Fruit fly (Drosophila melanogaster) whole organism, embryonic: ENCODE results near the gene CG2145.
A peak's percentile ranks its signal among the peaks of the same experiment; 100 is the strongest.

ENCODE experiments used
- Atf6 ChIP-seq: fragments of 200-800 bp; sonication (Bioruptor generic); IDR thresholded peaks from 2 replicates; pipeline ENCODE4 v1.3.6; 2022; ENCODE audit warnings: missing biosample characterization, missing genetic modification characterization
- Awh ChIP-seq: fragments of 200-800 bp; sonication (Bioruptor generic); IDR thresholded peaks from 2 replicates; pipeline ENCODE4, ENCODE4 v1.3.6; 2022; ENCODE audit warnings: missing biosample characterization, missing genetic modification characterization
- Blimp-1 ChIP-seq: fragments of 200-800 bp; sonication (Bioruptor generic); optimal IDR thresholded peaks from 3 replicates; lab custom pipeline; 2018; ENCODE audit warnings: missing biosample characterization, missing genetic modification characterization, mild to moderate bottlenecking, moderate library complexity, missing genetic modification reagents
- CG10209 ChIP-seq: fragments of 200-800 bp; sonication (Bioruptor generic); optimal IDR thresholded peaks from 3 replicates; lab custom pipeline; 2017; ENCODE audit warnings: missing biosample characterization, mild to moderate bottlenecking, missing genetic modification characterization, missing genetic modification reagents
- CG10321 ChIP-seq: fragments of 200-800 bp; sonication (Bioruptor generic); IDR thresholded peaks from 2 replicates; pipeline ENCODE4 v1.3.6; 2022; ENCODE audit warnings: missing biosample characterization, missing genetic modification characterization
- CG10462 ChIP-seq: fragments of 200-800 bp; sonication (Bioruptor generic); optimal IDR thresholded peaks from 2 replicates; lab custom pipeline; 2016; ENCODE audit warnings: missing biosample characterization, missing genetic modification characterization
- CG10979 ChIP-seq: fragments of 200-800 bp; sonication (Bioruptor generic); optimal IDR thresholded peaks from 2 replicates; lab custom pipeline; 2018; ENCODE audit warnings: missing biosample characterization, mild to moderate bottlenecking, missing genetic modification characterization, moderate library complexity
- CG12236 ChIP-seq: fragments of 200-800 bp; sonication (Bioruptor generic); optimal IDR thresholded peaks from 2 replicates; lab custom pipeline; 2016; ENCODE audit warnings: missing biosample characterization, missing genetic modification characterization
- CG12659 ChIP-seq: fragments of 200-800 bp; sonication (Bioruptor generic); optimal IDR thresholded peaks from 3 replicates; lab custom pipeline; 2017; ENCODE audit warnings: mild to moderate bottlenecking, missing biosample characterization, missing genetic modification reagents, missing genetic modification characterization
- CG12942 ChIP-seq: fragments of 200-800 bp; sonication (Bioruptor generic); optimal IDR thresholded peaks from 3 replicates; lab custom pipeline; 2016; ENCODE audit warnings: missing biosample characterization, missing genetic modification characterization
- CG15601 ChIP-seq: fragments of 200-800 bp; sonication (Bioruptor generic); optimal IDR thresholded peaks from 3 replicates; lab custom pipeline; 2019; ENCODE audit warnings: missing biosample characterization, mild to moderate bottlenecking, missing genetic modification characterization, moderate library complexity
- CG16813 ChIP-seq: fragments of 200-800 bp; sonication (Bioruptor generic); IDR thresholded peaks from 3 replicates; pipeline ENCODE4 v1.3.6; 2022; ENCODE audit warnings: missing biosample characterization, missing genetic modification characterization; ENCODE audit not compliant: partially characterized antibody
- CG16815 ChIP-seq: fragments of 200-800 bp; sonication (Bioruptor generic); optimal IDR thresholded peaks from 3 replicates; lab custom pipeline; 2017; ENCODE audit warnings: missing biosample characterization, mild to moderate bottlenecking, missing genetic modification characterization
- CG17359 ChIP-seq: fragments of 200-800 bp; sonication (Bioruptor generic); optimal IDR thresholded peaks from 3 replicates; lab custom pipeline; 2018; ENCODE audit warnings: missing biosample characterization, mild to moderate bottlenecking, missing genetic modification characterization, moderate library complexity
- CG17802 ChIP-seq: fragments of 200-800 bp; sonication (Bioruptor generic); optimal IDR thresholded peaks from 2 replicates; lab custom pipeline; 2018; ENCODE audit warnings: missing biosample characterization, mild to moderate bottlenecking, missing genetic modification characterization, moderate library complexity
- CG18476 ChIP-seq: fragments of 200-800 bp; sonication (Bioruptor generic); optimal IDR thresholded peaks from 2 replicates; lab custom pipeline; 2016; ENCODE audit warnings: missing biosample characterization, mild to moderate bottlenecking, missing genetic modification characterization
- CG2129 ChIP-seq: fragments of 200-800 bp; sonication (Bioruptor generic); IDR thresholded peaks from 2 replicates; pipeline ENCODE4 v1.3.6; 2022; ENCODE audit warnings: missing biosample characterization, missing genetic modification characterization; ENCODE audit not compliant: partially characterized antibody
- CG2678 ChIP-seq: fragments of 200-800 bp; sonication (Bioruptor generic); optimal IDR thresholded peaks from 3 replicates; lab custom pipeline; 2019; ENCODE audit warnings: missing biosample characterization, mild to moderate bottlenecking, missing genetic modification characterization, moderate library complexity
- CG32532 ChIP-seq: fragments of 200-800 bp; sonication (Bioruptor generic); IDR thresholded peaks from 2 replicates; pipeline ENCODE4 v1.3.6; 2022; ENCODE audit warnings: missing biosample characterization, missing genetic modification characterization
- CG34224 ChIP-seq: fragments of 200-800 bp; sonication (Bioruptor generic); IDR thresholded peaks from 3 replicates; pipeline ENCODE4 v1.3.6; 2022; ENCODE audit warnings: missing biosample characterization, missing genetic modification characterization; ENCODE audit not compliant: partially characterized antibody
- CG4404 ChIP-seq: fragments of 200-800 bp; sonication (Bioruptor generic); IDR thresholded peaks from 2 replicates; pipeline ENCODE4 v1.3.6; 2022; ENCODE audit warnings: missing biosample characterization, missing genetic modification characterization
- CG5245 ChIP-seq: fragments of 200-800 bp; sonication (Bioruptor generic); optimal IDR thresholded peaks from 3 replicates; lab custom pipeline; 2016; ENCODE audit warnings: missing biosample characterization, missing genetic modification characterization
- CG6175 ChIP-seq: fragments of 200-800 bp; sonication (Bioruptor generic); IDR thresholded peaks from 3 replicates; pipeline ENCODE4 v1.3.6; 2022; ENCODE audit warnings: missing biosample characterization, missing genetic modification characterization
- CG6654 ChIP-seq: fragments of 200-800 bp; sonication (Bioruptor generic); optimal IDR thresholded peaks from 2 replicates; lab custom pipeline; 2017; ENCODE audit warnings: missing biosample characterization, mild to moderate bottlenecking, missing genetic modification characterization
- CG6683 ChIP-seq: fragments of 200-800 bp; sonication (Bioruptor generic); optimal IDR thresholded peaks from 2 replicates; lab custom pipeline; 2017; ENCODE audit warnings: missing biosample characterization, mild to moderate bottlenecking, missing genetic modification characterization, missing genetic modification reagents
- CG7556 ChIP-seq: fragments of 200-800 bp; sonication (Bioruptor generic); optimal IDR thresholded peaks from 2 replicates; lab custom pipeline; 2017; ENCODE audit warnings: missing biosample characterization, mild to moderate bottlenecking, missing genetic modification characterization
- CG8924 ChIP-seq: fragments of 200-800 bp; optimal IDR thresholded peaks from 3 replicates; lab custom pipeline; 2019; ENCODE audit warnings: missing biosample characterization, mild to moderate bottlenecking, missing genetic modification characterization, moderate library complexity
- CG9609 ChIP-seq: fragments of 200-800 bp; sonication (Bioruptor generic); optimal IDR thresholded peaks from 3 replicates; lab custom pipeline; 2016; ENCODE audit warnings: missing biosample characterization, missing genetic modification characterization
- Dek ChIP-seq: fragments of 200-800 bp; sonication (Bioruptor generic); optimal IDR thresholded peaks from 3 replicates; lab custom pipeline; 2019; ENCODE audit warnings: missing biosample characterization, mild to moderate bottlenecking, missing genetic modification characterization, moderate library complexity
- Doc2 ChIP-seq: fragments of 200-800 bp; sonication (Bioruptor generic); IDR thresholded peaks from 2 replicates; pipeline ENCODE4 v1.3.6; 2022; ENCODE audit warnings: missing biosample characterization, missing genetic modification characterization
- E2f2 ChIP-seq: fragments of 200-800 bp; sonication (Bioruptor generic); IDR thresholded peaks from 2 replicates; pipeline ENCODE4 v1.3.6; 2022; ENCODE audit warnings: missing biosample characterization, missing genetic modification characterization
- Ets65A ChIP-seq: fragments of 200-800 bp; sonication (Bioruptor generic); peaks from one replicate; lab custom pipeline; 2016; ENCODE audit warnings: missing biosample characterization, missing genetic modification characterization
- Mes4 ChIP-seq: fragments of 200-800 bp; sonication (Bioruptor generic); optimal IDR thresholded peaks from 2 replicates; lab custom pipeline; 2016; ENCODE audit warnings: missing biosample characterization, missing genetic modification characterization
- NK7.1 ChIP-seq: fragments of 200-800 bp; sonication (Bioruptor generic); optimal IDR thresholded peaks from 3 replicates; lab custom pipeline; 2016; ENCODE audit warnings: missing biosample characterization, missing genetic modification characterization
- Nf-YB ChIP-seq: fragments of 200-800 bp; sonication (Bioruptor generic); optimal IDR thresholded peaks from 3 replicates; lab custom pipeline; 2019; ENCODE audit warnings: missing biosample characterization, mild to moderate bottlenecking, missing genetic modification characterization, moderate library complexity
- Pdp1 ChIP-seq, 2 experiments: fragments of 200-800 bp; sonication (Bioruptor generic); optimal IDR thresholded peaks; 3 replicates each; lab custom pipeline; 2016; ENCODE audit warnings: missing biosample characterization in 2 of 2, missing genetic modification characterization in 2 of 2, mild to moderate bottlenecking in 1 of 2, moderate library complexity in 1 of 2
- Rfx ChIP-seq: fragments of 200-800 bp; sonication (Bioruptor generic); IDR thresholded peaks from 2 replicates; pipeline ENCODE4 v1.3.6; 2022; ENCODE audit warnings: missing biosample characterization, missing genetic modification characterization
- Sin3A ChIP-seq: fragments of >200 bp; optimal IDR thresholded peaks from 2 replicates; lab custom pipeline; 2018
- cato ChIP-seq: fragments of 200-800 bp; sonication (Bioruptor generic); optimal IDR thresholded peaks from 2 replicates; lab custom pipeline; 2016; ENCODE audit warnings: missing biosample characterization, missing genetic modification characterization, borderline replicate concordance
- dati ChIP-seq: fragments of 200-800 bp; sonication (Bioruptor generic); IDR thresholded peaks from 2 replicates; pipeline ENCODE4 v1.3.6; 2022; ENCODE audit warnings: missing biosample characterization, missing genetic modification characterization
- fru ChIP-seq: fragments of >200 bp; optimal IDR thresholded peaks from 2 replicates; lab custom pipeline; 2017
- gfzf ChIP-seq: fragments of 200-800 bp; sonication (Bioruptor generic); optimal IDR thresholded peaks from 2 replicates; lab custom pipeline; 2016; ENCODE audit warnings: missing biosample characterization, mild to moderate bottlenecking, missing genetic modification characterization, moderate library complexity
- hb ChIP-seq: fragments of 200-800 bp; sonication (Bioruptor generic); IDR thresholded peaks from 3 replicates; pipeline ENCODE4 v1.3.6; 2022; ENCODE audit warnings: missing biosample characterization, missing genetic modification characterization; ENCODE audit not compliant: partially characterized antibody
- her ChIP-seq: fragments of 200-800 bp; sonication (Bioruptor generic); optimal IDR thresholded peaks from 2 replicates; lab custom pipeline; 2016; ENCODE audit warnings: missing biosample characterization, missing genetic modification characterization
- ind ChIP-seq: fragments of 200-800 bp; sonication (Bioruptor generic); optimal IDR thresholded peaks from 3 replicates; lab custom pipeline; 2016; ENCODE audit warnings: missing biosample characterization, missing genetic modification characterization
- inv ChIP-seq: fragments of 200-800 bp; sonication (Bioruptor generic); IDR thresholded peaks from 2 replicates; pipeline ENCODE4 v1.3.6; 2022; ENCODE audit warnings: missing biosample characterization, missing genetic modification characterization; ENCODE audit not compliant: partially characterized antibody
- lbe ChIP-seq: fragments of 200-800 bp; sonication (Bioruptor generic); optimal IDR thresholded peaks from 2 replicates; lab custom pipeline; 2016; ENCODE audit warnings: missing biosample characterization, mild to moderate bottlenecking, missing genetic modification characterization
- nmo ChIP-seq: fragments of 200-800 bp; sonication (Bioruptor generic); optimal IDR thresholded peaks from 2 replicates; lab custom pipeline; 2018; ENCODE audit warnings: missing biosample characterization, mild to moderate bottlenecking, missing genetic modification characterization, moderate library complexity
- pum ChIP-seq: fragments of 200-800 bp; sonication (Bioruptor generic); optimal IDR thresholded peaks from 2 replicates; lab custom pipeline; 2016; ENCODE audit warnings: missing biosample characterization, missing genetic modification characterization
- sim ChIP-seq: fragments of 200-800 bp; sonication (Bioruptor generic); IDR thresholded peaks from 2 replicates; pipeline ENCODE4 v1.3.6; 2022; ENCODE audit warnings: missing biosample characterization, missing genetic modification characterization
- stwl ChIP-seq: fragments of 200-800 bp; sonication (Bioruptor generic); optimal IDR thresholded peaks from 3 replicates; lab custom pipeline; 2018; ENCODE audit warnings: missing biosample characterization, mild to moderate bottlenecking, missing genetic modification characterization, moderate library complexity
- vvl ChIP-seq: fragments of 200-800 bp; sonication (Bioruptor generic); IDR thresholded peaks from 2 replicates; pipeline ENCODE4 v1.3.6; 2022; ENCODE audit warnings: missing biosample characterization, missing genetic modification characterization

The CG2145 gene

dm6 chrX:10927110-10927509 lies at the start of gene CG2145 (continued):
- TF ChIP-seq CG15601 (no peak), CG16815 (GFP tag; lab: Kevin White, UChicago) (no peak), Sin3A (lab: Kevin White, UChicago) (no peak), inv (GFP tag; lab: Robert Waterston, UW) (no peak), lbe (GFP tag; lab: Kevin White, UChicago) (peak; percentile 79), Blimp-1 (GFP tag; lab: Kevin White, UChicago) (no peak), pum (GFP tag; lab: Kevin White, UChicago) (no peak), CG5245 (GFP tag; lab: Kevin White, UChicago) (no peak), CG6683 (GFP tag; lab: Kevin White, UChicago) (no peak), CG16813 (GFP tag; lab: Robert Waterston, UW) (no peak), CG12659 (GFP tag; lab: Kevin White, UChicago) (peak; percentile 8), CG10209 (GFP tag; lab: Kevin White, UChicago) (no peak), Nf-YB (no peak), sim (GFP tag; lab: Robert Waterston, UW) (no peak), E2f2 (no peak), her (GFP tag; lab: Kevin White, UChicago) (no peak), dati (GFP tag; lab: Robert Waterston, UW) (no peak), CG2678 (tag; lab: Kevin White, UChicago) (peak; percentile 42), CG9609 (GFP tag; lab: Kevin White, UChicago) (no peak), Rfx (GFP tag; lab: Robert Waterston, UW) (peak; percentile 25; the same call in 1 of the 2 replicates), stwl (no peak), CG18476 (no peak), cato (GFP tag; lab: Kevin White, UChicago) (no peak), CG4404 (no peak), CG32532 (no peak), hb (no peak), gfzf (GFP tag; lab: Kevin White, UChicago) (no peak), CG7556 (GFP tag; lab: Kevin White, UChicago) (no peak), CG12942 (no peak), CG12236 (GFP tag; lab: Kevin White, UChicago) (no peak), Doc2 (no peak), vvl (peak; percentile 64), CG17802 (no peak), CG6175 (GFP tag; lab: Robert Waterston, UW) (peak; percentile 82; the same call in 1 of the 3 replicates), Pdp1 (GFP tag; optimal IDR thresholded peaks at IDR 0.05; lab: Kevin White, UChicago) (peak in 1 of 2 experiments; percentile 21), fru (lab: Kevin White, UChicago) (no peak), Mes4 (GFP tag; lab: Kevin White, UChicago) (no peak), Awh (GFP tag; lab: Robert Waterston, UW) (no peak), CG2129 (GFP tag; lab: Robert Waterston, UW) (no peak), CG34224 (GFP tag; lab: Robert Waterston, UW) (no peak), CG6654 (GFP tag; lab: Kevin White, UChicago) (no peak), ind (GFP tag; lab: Kevin White, UChicago) (no peak), CG10321 (GFP tag; lab: Robert Waterston, UW) (no peak), nmo (GFP tag; lab: Kevin White, UChicago) (no peak), Dek (tag; lab: Kevin White, UChicago) (no peak), Atf6 (GFP tag; lab: Robert Waterston, UW) (0 out of 2 replicates have a peak, but pooled peaks have one; percentile 16), CG17359 (tag; lab: Kevin White, UChicago) (no peak), CG10462 (GFP tag; lab: Kevin White, UChicago) (no peak), CG8924 (tag; lab: Kevin White, UChicago) (peak; percentile 0), CG10979 (no peak), Ets65A (GFP tag; lab: Kevin White, UChicago) (no peak), NK7.1 (GFP tag; lab: Kevin White, UChicago) (no peak)
